Fruit fly (Drosophila melanogaster): Measurements from ENCODE around the gene trol.

DNA sequence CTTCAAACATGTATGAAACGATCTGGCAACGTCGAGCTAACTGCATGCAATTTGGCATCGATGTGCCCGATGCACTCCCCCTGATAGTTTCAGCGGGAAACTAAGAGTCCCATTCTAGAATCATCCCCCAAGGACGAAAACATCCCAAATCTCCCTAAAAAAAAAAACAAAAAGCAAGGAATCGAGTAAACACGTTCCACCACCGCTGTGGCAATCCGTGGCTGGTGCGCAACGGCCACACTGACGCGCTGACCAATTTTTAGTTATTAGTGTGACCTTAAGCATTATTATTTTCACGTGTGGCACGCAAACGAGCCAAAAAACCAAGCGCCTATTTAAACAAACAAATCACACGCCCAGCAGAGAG lies 40.5 kb upstream of the trol start, which contains the start of gene wds:
- TF ChIP-seq CG33017 (tag; optimal IDR thresholded peaks at IDR 0.05) (no peak), CG11617 (GFP tag; optimal IDR thresholded peaks at IDR 0.05) (no peak), cnc (optimal IDR thresholded peaks at IDR 0.05) (no peak), bab1 (GFP tag; optimal IDR thresholded peaks at IDR 0.05) (no peak), CG5204 (GFP tag; optimal IDR thresholded peaks at IDR 0.05) (no peak), pad (GFP tag; optimal IDR thresholded peaks at IDR 0.05) (no peak), CG7045 (GFP tag; optimal IDR thresholded peaks at IDR 0.05) (no peak), kay (GFP tag; ENCODE audit: borderline replicate concordance) (no peak), ovo (GFP tag; optimal IDR thresholded peaks at IDR 0.05) (no peak), Mnt (GFP tag; optimal IDR thresholded peaks at IDR 0.05) (peak; percentile 90), CG12768 (GFP tag; optimal IDR thresholded peaks at IDR 0.05) (no peak), Crg-1 (GFP tag; optimal IDR thresholded peaks at IDR 0.05) (no peak), CG7101 (tag; optimal IDR thresholded peaks at IDR 0.05) (no peak), tj (GFP tag; optimal IDR thresholded peaks at IDR 0.05) (no peak)

Data from whole organism, adult.